Fruit fly (Drosophila melanogaster) whole organism, adult: Measurements from ENCODE around the gene CG17770.

Source experiments
- CG11617 ChIP-seq: fragments of 200-800 bp; sonication (Bioruptor generic); optimal IDR thresholded peaks from 2 replicates; lab custom pipeline; 2017; ENCODE audit warnings: mild to moderate bottlenecking, missing biosample characterization, missing genetic modification reagents, missing genetic modification characterization
- CG14711 ChIP-seq: fragments of 200-800 bp; sonication (Bioruptor generic); optimal IDR thresholded peaks from 2 replicates; lab custom pipeline; 2018; ENCODE audit warnings: missing biosample characterization, mild to moderate bottlenecking, missing genetic modification characterization, moderate library complexity
- CG7045 ChIP-seq: fragments of 200-800 bp; sonication (Bioruptor generic); optimal IDR thresholded peaks from 2 replicates; lab custom pipeline; 2017; ENCODE audit warnings: missing biosample characterization, mild to moderate bottlenecking, missing genetic modification characterization
- bab1 ChIP-seq: fragments of 200-800 bp; sonication (Bioruptor generic); optimal IDR thresholded peaks from 3 replicates; lab custom pipeline; 2019; ENCODE audit warnings: missing biosample characterization, mild to moderate bottlenecking, missing genetic modification characterization, moderate library complexity
- cic ChIP-seq: fragments of 200-800 bp; sonication (Bioruptor generic); optimal IDR thresholded peaks from 2 replicates; lab custom pipeline; 2017; ENCODE audit warnings: missing biosample characterization, mild to moderate bottlenecking, missing genetic modification characterization, moderate library complexity
- kay ChIP-seq: fragments of 200-800 bp; sonication (Bioruptor generic); peaks from one replicate; lab custom pipeline; 2016; ENCODE audit warnings: missing biosample characterization, missing genetic modification characterization, borderline replicate concordance
- tj ChIP-seq: fragments of 200-800 bp; sonication (Bioruptor generic); optimal IDR thresholded peaks from 3 replicates; lab custom pipeline; 2017; ENCODE audit warnings: missing biosample characterization, mild to moderate bottlenecking, missing genetic modification characterization, moderate library complexity
- toe ChIP-seq: fragments of 200-800 bp; sonication (Bioruptor generic); optimal IDR thresholded peaks from 2 replicates; lab custom pipeline; 2016; ENCODE audit warnings: missing biosample characterization, missing genetic modification characterization

- TF ChIP-seq bab1 (GFP tag; lab: Kevin White, UChicago) = no peak
- TF ChIP-seq kay = no peak
- no peak for TF ChIP-seq toe
- TF ChIP-seq CG11617 (GFP tag; lab: Kevin White, UChicago) = no peak
- no peak for TF ChIP-seq CG7045
- no peak for TF ChIP-seq CG14711 (tag; lab: Kevin White, UChicago)
- TF ChIP-seq tj = no peak
- TF ChIP-seq cic (GFP tag; lab: Kevin White, UChicago) = no peak
These were observed 19.1 kb downstream of the CG17770 start, which contains the start of gene Mst57Db for dm6 chr3R:25830814-25831213.
